Worm (Caenorhabditis elegans): Measurements from ENCODE around the gene C53A5.13.

The C53A5.13 gene

DNA sequence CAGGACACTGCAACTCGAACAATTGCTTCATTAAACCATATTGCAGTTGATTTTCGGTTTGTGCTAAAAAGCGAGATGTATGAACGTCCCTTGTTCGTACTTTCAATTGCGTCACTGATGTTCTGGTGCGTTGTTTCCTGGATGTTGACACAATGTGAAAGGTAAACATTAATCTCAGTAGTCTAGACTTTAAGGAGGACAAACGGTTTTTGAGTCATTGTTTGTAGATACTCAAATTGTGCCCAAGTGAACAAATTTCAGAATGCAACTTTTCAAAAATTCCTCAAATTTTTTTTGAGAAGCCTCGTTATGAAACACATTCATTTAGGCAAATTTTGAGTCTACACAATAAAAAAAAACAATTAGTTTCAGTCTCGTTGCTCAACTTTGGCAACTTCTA is 5.7 kb upstream of the C53A5.13 start:
- no peak for TF ChIP-seq ceh-9 (tag; optimal IDR thresholded peaks at IDR 0.05)
- no peak for TF ChIP-seq mec-3 (tag; optimal IDR thresholded peaks at IDR 0.05; ENCODE audit: borderline replicate concordance)
- no peak for TF ChIP-seq pat-9 (tag; optimal IDR thresholded peaks at IDR 0.05)
- TF ChIP-seq hlh-15 (tag; optimal IDR thresholded peaks at IDR 0.05), result no peak
- no peak for TF ChIP-seq elt-4 (tag; optimal IDR thresholded peaks at IDR 0.05)
- TF ChIP-seq T23F11.4 (GFP tag; optimal IDR thresholded peaks at IDR 0.05), result no peak

DNA sequence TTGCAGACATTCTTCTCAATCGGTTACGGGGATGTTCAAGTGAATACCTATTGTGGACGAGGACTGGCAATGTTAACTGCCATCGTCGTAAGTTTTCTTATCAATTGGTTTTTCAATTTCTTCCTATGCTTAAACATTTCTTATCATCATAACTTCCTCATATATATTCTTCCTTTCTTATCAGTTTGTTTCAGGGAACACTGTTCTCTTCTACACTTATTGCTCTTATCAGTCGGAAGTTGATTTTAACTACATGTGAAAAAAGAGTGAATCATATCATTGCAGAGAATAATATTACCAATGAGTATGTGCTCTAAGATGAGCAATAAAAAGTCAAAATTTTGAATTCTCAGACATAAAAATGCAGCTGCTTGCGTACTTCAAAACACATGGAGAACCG is 4.5 kb upstream of the C53A5.13 start:
- TF ChIP-seq unc-42 (tag; optimal IDR thresholded peaks at IDR 0.05), result no peak
- TF ChIP-seq elt-2 (tag; optimal IDR thresholded peaks at IDR 0.05), result peak; percentile 96

DNA sequence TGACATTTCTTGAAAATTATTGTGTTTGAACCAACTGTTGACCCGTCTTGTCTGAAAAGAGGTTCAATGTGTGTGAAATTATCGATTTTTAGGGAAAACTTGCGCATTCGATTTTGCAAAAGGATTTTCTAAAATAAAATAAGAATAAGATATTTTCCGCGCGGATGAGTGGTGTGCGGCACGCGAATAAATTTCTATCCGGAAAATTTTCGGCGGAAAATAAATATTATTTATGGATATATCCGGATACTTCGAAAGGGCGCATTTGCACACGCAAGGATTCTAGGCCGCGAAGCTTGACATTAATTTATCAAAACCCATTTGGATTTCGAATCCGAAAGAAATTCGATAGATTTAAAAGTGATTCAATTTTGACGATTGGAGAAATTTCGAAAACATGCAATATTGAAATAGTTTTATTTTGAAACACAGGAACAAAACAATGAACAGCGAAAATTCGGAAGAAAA is 819 bp upstream of the C53A5.13 start, which contains the start of gene rike-1:
Gene rike-1 (minus strand): TSS at position 51 of the 468 bp plus-strand sequence.
- TF ChIP-seq ceh-31 (tag; optimal IDR thresholded peaks at IDR 0.05) (peak; percentile 50), ceh-34 (tag; optimal IDR thresholded peaks at IDR 0.05) (no peak), pha-4 (tag; optimal IDR thresholded peaks at IDR 0.05) (no peak), ets-4 (tag; optimal IDR thresholded peaks at IDR 0.05) (peak; percentile 52), ceh-2 (tag; optimal IDR thresholded peaks at IDR 0.05) (peak; percentile 59), unc-42 (tag; optimal IDR thresholded peaks at IDR 0.05) (peak; percentile 49), dmd-4 (tag; optimal IDR thresholded peaks at IDR 0.05; ENCODE audit: borderline replicate concordance) (no peak), ceh-19 (GFP tag; optimal IDR thresholded peaks at IDR 0.05) (no peak), ttx-3 (tag; optimal IDR thresholded peaks at IDR 0.05) (no peak), ceh-14 (tag; optimal IDR thresholded peaks at IDR 0.05) (peak; percentile 15), ztf-16 (tag; optimal IDR thresholded peaks at IDR 0.05) (peak; percentile 61)

DNA sequence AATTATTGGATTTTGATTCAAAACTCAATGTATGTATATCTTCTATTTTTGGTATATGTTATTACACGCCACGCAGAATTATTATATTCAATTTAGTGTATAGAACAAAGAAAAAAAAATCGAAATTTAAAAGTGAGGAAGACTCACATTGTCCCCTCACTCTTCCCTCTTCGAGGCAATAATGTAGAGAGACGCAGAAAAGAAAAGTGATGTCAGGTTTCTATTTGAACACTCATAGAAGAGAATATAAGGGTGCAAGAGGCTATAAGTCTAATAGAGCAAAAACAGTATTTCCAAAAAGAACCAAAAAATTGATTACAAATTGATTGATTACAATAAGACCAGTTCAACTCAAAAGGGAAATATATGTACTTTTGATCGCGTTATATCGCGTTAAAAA is 1.8 kb downstream of the C53A5.13 start:
- no peak for TF ChIP-seq ama-1 (optimal IDR thresholded peaks at IDR 0.05)
- TF ChIP-seq ceh-34 (tag; optimal IDR thresholded peaks at IDR 0.05), result peak; percentile 66

DNA sequence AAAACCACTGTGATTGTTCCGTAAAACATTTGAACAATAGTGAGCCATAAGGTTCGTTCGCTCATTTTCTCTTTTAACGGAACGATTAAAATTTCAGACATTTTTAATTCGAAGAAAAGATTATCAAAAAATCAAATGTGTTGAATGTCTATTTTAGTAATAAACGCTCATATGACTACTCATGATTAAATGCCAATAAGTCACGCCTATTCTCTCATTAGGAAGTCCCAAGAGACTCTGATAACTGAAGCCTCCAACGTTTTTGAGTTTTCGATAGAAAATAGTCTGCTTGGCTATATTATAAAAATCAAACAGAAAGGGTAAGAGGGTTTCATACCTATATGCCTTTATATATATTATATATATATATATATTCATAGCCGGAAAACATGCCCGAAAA is 9.5 kb downstream of the C53A5.13 start, which contains the start of gene srg-47:
Gene srg-47 (minus strand): TSS at position 101 of the 400 bp plus-strand sequence.
- TF ChIP-seq lim-6 (tag; optimal IDR thresholded peaks at IDR 0.05), result no peak
- no peak for TF ChIP-seq pqm-1 (tag; optimal IDR thresholded peaks at IDR 0.05)
- no peak for TF ChIP-seq pros-1 (tag; optimal IDR thresholded peaks at IDR 0.05)
- no peak for TF ChIP-seq ceh-6 (GFP tag; optimal IDR thresholded peaks at IDR 0.05)
- TF ChIP-seq zip-5 (tag; optimal IDR thresholded peaks at IDR 0.05), result no peak
- TF ChIP-seq elt-4 (tag; optimal IDR thresholded peaks at IDR 0.05), result no peak
- TF ChIP-seq nfya-1 (tag; optimal IDR thresholded peaks at IDR 0.05), result no peak
- TF ChIP-seq odd-2 (tag; optimal IDR thresholded peaks at IDR 0.05), result no peak
- TF ChIP-seq ceh-19 (GFP tag; optimal IDR thresholded peaks at IDR 0.05), result no peak
- no peak for TF ChIP-seq eyg-1 (tag; optimal IDR thresholded peaks at IDR 0.05)
- no peak for TF ChIP-seq ceh-9 (tag; optimal IDR thresholded peaks at IDR 0.05)
- TF ChIP-seq pat-9 (tag; optimal IDR thresholded peaks at IDR 0.05), result no peak
- TF ChIP-seq ceh-45 (GFP tag; IDR thresholded peaks at IDR 0.05), result no peak
- TF ChIP-seq hlh-6 (tag; optimal IDR thresholded peaks at IDR 0.05), result no peak
- TF ChIP-seq sox-2 (GFP tag; IDR thresholded peaks at IDR 0.05), result no peak
- TF ChIP-seq lin-11 (tag; optimal IDR thresholded peaks at IDR 0.05), result no peak
- TF ChIP-seq elt-2 (tag; optimal IDR thresholded peaks at IDR 0.05), result no peak

DNA sequence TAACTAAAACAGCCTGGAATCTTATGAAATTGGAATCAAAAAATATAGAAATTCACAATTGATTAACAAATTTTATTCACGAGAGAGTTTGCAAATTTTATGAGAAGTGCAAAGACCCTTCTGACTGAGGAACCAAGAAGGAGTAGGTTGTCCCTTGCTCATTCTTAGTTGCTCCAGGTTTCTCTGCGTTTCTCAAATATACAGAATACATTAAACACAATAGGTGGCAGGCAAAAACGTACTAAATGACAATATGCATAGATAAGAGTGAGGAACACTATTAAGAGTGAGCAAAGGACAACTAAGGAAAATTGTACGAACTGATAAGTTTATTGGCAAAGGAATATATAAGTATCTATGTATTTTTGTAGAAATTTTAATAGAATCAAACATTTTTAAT is 12.1 kb downstream of the C53A5.13 start, which contains the start of gene C53A5.9:
Gene C53A5.9 (minus strand): TSS at position 101 of the 400 bp plus-strand sequence.
- TF ChIP-seq fkh-6 (tag; optimal IDR thresholded peaks at IDR 0.05), result no peak
